Fruit fly (Drosophila melanogaster) whole organism, prepupa: ENCODE results near the gene CG9184.

Experiments used
- Blimp-1 ChIP-seq: fragments of 200-800 bp; sonication (Bioruptor generic); optimal IDR thresholded peaks from 3 replicates; lab custom pipeline; 2017; ENCODE audit warnings: missing biosample characterization, missing genetic modification characterization, mild to moderate bottlenecking, moderate library complexity, missing genetic modification reagents
- CG10631 ChIP-seq: fragments of 200-800 bp; sonication (Bioruptor generic); optimal IDR thresholded peaks from 2 replicates; lab custom pipeline; 2016; ENCODE audit warnings: missing biosample characterization, missing genetic modification characterization
- CG11294 ChIP-seq: fragments of 200-800 bp; sonication (Bioruptor generic); IDR thresholded peaks from 2 replicates; pipeline ENCODE4 v1.3.6; 2022; ENCODE audit warnings: missing biosample characterization, missing genetic modification characterization
- CG11762 ChIP-seq: fragments of 200-800 bp; sonication (Bioruptor generic); optimal IDR thresholded peaks from 3 replicates; lab custom pipeline; 2016; ENCODE audit warnings: missing biosample characterization, missing genetic modification characterization; ENCODE audit not compliant: insufficient read depth
- CG11902 ChIP-seq: fragments of 200-800 bp; sonication (Bioruptor generic); optimal IDR thresholded peaks from 3 replicates; lab custom pipeline; 2016; ENCODE audit warnings: missing biosample characterization, missing genetic modification characterization
- CG15336 ChIP-seq: fragments of 200-800 bp; sonication (Bioruptor generic); IDR thresholded peaks from 2 replicates; pipeline ENCODE4 v1.3.6; 2022; ENCODE audit warnings: missing biosample characterization, missing genetic modification characterization
- CG1621 ChIP-seq: fragments of 200-800 bp; sonication (Bioruptor generic); optimal IDR thresholded peaks from 3 replicates; lab custom pipeline; 2018; ENCODE audit warnings: missing biosample characterization, mild to moderate bottlenecking, missing genetic modification characterization
- CG31627 ChIP-seq: fragments of 200-800 bp; sonication (Bioruptor generic); optimal IDR thresholded peaks from 3 replicates; lab custom pipeline; 2016; ENCODE audit warnings: missing biosample characterization, missing genetic modification characterization
- CG32006 ChIP-seq: fragments of 200-800 bp; sonication (Bioruptor generic); optimal IDR thresholded peaks from 3 replicates; lab custom pipeline; 2017; ENCODE audit warnings: missing biosample characterization, mild to moderate bottlenecking, missing genetic modification characterization
- CG34406 ChIP-seq: fragments of 200-800 bp; sonication (Bioruptor generic); optimal IDR thresholded peaks from 3 replicates; lab custom pipeline; 2016; ENCODE audit warnings: missing biosample characterization, missing genetic modification characterization
- CG3919 ChIP-seq: fragments of 200-800 bp; sonication (Bioruptor generic); optimal IDR thresholded peaks from 3 replicates; lab custom pipeline; 2016; ENCODE audit warnings: missing biosample characterization, missing genetic modification characterization
- CG4318 ChIP-seq: fragments of 200-800 bp; sonication (Bioruptor generic); optimal IDR thresholded peaks from 3 replicates; lab custom pipeline; 2017; ENCODE audit warnings: missing biosample characterization, mild to moderate bottlenecking, missing genetic modification characterization
- CG6163 ChIP-seq: fragments of 200-800 bp; sonication (Bioruptor generic); IDR thresholded peaks from 3 replicates; pipeline ENCODE4 v1.3.6; 2022; ENCODE audit warnings: missing biosample characterization, missing genetic modification characterization
- CG6276 ChIP-seq: fragments of 200-800 bp; sonication (Bioruptor generic); optimal IDR thresholded peaks from 2 replicates; lab custom pipeline; 2017; ENCODE audit warnings: missing biosample characterization, mild to moderate bottlenecking, missing genetic modification characterization
- CG6792 ChIP-seq: fragments of 200-800 bp; sonication (Bioruptor generic); optimal IDR thresholded peaks from 3 replicates; lab custom pipeline; 2016; ENCODE audit warnings: missing biosample characterization, missing genetic modification characterization
- CG8319 ChIP-seq: fragments of 200-800 bp; sonication (Bioruptor generic); optimal IDR thresholded peaks from 3 replicates; lab custom pipeline; 2016; ENCODE audit warnings: missing biosample characterization, missing genetic modification characterization
- Eip75B ChIP-seq: fragments of 200-800 bp; sonication (Bioruptor generic); optimal IDR thresholded peaks from 3 replicates; lab custom pipeline; 2016; ENCODE audit warnings: missing biosample characterization, missing genetic modification characterization
- Eip78C ChIP-seq: fragments of 200-800 bp; sonication (Bioruptor generic); peaks from one replicate; lab custom pipeline; 2016; ENCODE audit warnings: missing biosample characterization, missing genetic modification characterization
- Eip93F ChIP-seq: fragments of 200-800 bp; sonication (Bioruptor generic); optimal IDR thresholded peaks from 2 replicates; lab custom pipeline; 2016; ENCODE audit warnings: missing biosample characterization, mild to moderate bottlenecking, missing genetic modification characterization
- Ets96B ChIP-seq: fragments of 200-800 bp; optimal IDR thresholded peaks from 2 replicates; lab custom pipeline; 2019; ENCODE audit warnings: missing biosample characterization, mild to moderate bottlenecking, missing genetic modification characterization, moderate library complexity
- Hr38 ChIP-seq: sonication (Bioruptor generic); optimal IDR thresholded peaks from 2 replicates; lab custom pipeline; 2016; ENCODE audit warnings: missing biosample characterization, missing genetic modification characterization
- Hr4 ChIP-seq: fragments of 200-800 bp; sonication (Bioruptor generic); optimal IDR thresholded peaks from 3 replicates; lab custom pipeline; 2016; ENCODE audit warnings: missing biosample characterization, missing genetic modification characterization
- Met ChIP-seq: fragments of 200-800 bp; sonication (Bioruptor generic); optimal IDR thresholded peaks from 3 replicates; lab custom pipeline; 2016; ENCODE audit warnings: missing biosample characterization, missing genetic modification characterization
- OdsH ChIP-seq: fragments of 200-800 bp; sonication (Bioruptor generic); optimal IDR thresholded peaks from 3 replicates; lab custom pipeline; 2016; ENCODE audit warnings: missing biosample characterization, missing genetic modification characterization
- Smox ChIP-seq: fragments of 200-800 bp; sonication (Bioruptor generic); optimal IDR thresholded peaks from 3 replicates; lab custom pipeline; 2016; ENCODE audit warnings: missing biosample characterization, missing genetic modification characterization
- Sox102F ChIP-seq: fragments of 200-800 bp; sonication (Bioruptor generic); optimal IDR thresholded peaks from 2 replicates; lab custom pipeline; 2016; ENCODE audit warnings: missing biosample characterization, mild to moderate bottlenecking, missing genetic modification characterization
- Sox14 ChIP-seq: fragments of 200-800 bp; sonication (Bioruptor generic); optimal IDR thresholded peaks from 3 replicates; lab custom pipeline; 2016; ENCODE audit warnings: missing biosample characterization, missing genetic modification characterization
- Sox15 ChIP-seq: fragments of 200-800 bp; sonication (Bioruptor generic); optimal IDR thresholded peaks from 3 replicates; lab custom pipeline; 2016; ENCODE audit warnings: missing biosample characterization, missing genetic modification characterization
- acj6 ChIP-seq: fragments of 200-800 bp; sonication (Bioruptor generic); optimal IDR thresholded peaks from 3 replicates; lab custom pipeline; 2016; ENCODE audit warnings: missing biosample characterization, missing genetic modification characterization
- dac ChIP-seq: fragments of 200-800 bp; sonication (Bioruptor generic); optimal IDR thresholded peaks from 2 replicates; lab custom pipeline; 2017; ENCODE audit warnings: missing biosample characterization, mild to moderate bottlenecking, missing genetic modification characterization
- dsx ChIP-seq: fragments of 200-800 bp; optimal IDR thresholded peaks from 3 replicates; lab custom pipeline; 2019; ENCODE audit warnings: missing biosample characterization, mild to moderate bottlenecking, missing genetic modification characterization, moderate library complexity; ENCODE audit not compliant: poor library complexity, severe bottlenecking
- eg ChIP-seq: fragments of 200-800 bp; sonication (Bioruptor generic); IDR thresholded peaks from 3 replicates; pipeline ENCODE4 v1.3.6; 2022; ENCODE audit warnings: missing biosample characterization, missing genetic modification characterization
- esn ChIP-seq: fragments of 200-800 bp; sonication (Bioruptor generic); optimal IDR thresholded peaks from 2 replicates; lab custom pipeline; 2016; ENCODE audit warnings: missing biosample characterization, mild to moderate bottlenecking, missing genetic modification characterization, moderate library complexity
- fd59A ChIP-seq: fragments of 200-800 bp; sonication (Bioruptor generic); optimal IDR thresholded peaks from 2 replicates; lab custom pipeline; 2017; ENCODE audit warnings: missing biosample characterization, mild to moderate bottlenecking, missing genetic modification characterization, missing genetic modification reagents
- fd85E ChIP-seq: fragments of 200-800 bp; sonication (Bioruptor generic); optimal IDR thresholded peaks from 3 replicates; lab custom pipeline; 2016; ENCODE audit warnings: missing biosample characterization, missing genetic modification characterization
- lz ChIP-seq: fragments of 200-800 bp; sonication (Bioruptor generic); optimal IDR thresholded peaks from 3 replicates; lab custom pipeline; 2016; ENCODE audit warnings: missing biosample characterization, missing genetic modification characterization
- net ChIP-seq: fragments of 200-800 bp; sonication (Bioruptor generic); optimal IDR thresholded peaks from 3 replicates; lab custom pipeline; 2016; ENCODE audit warnings: missing biosample characterization, missing genetic modification characterization
- pdm3 ChIP-seq: fragments of 200-800 bp; sonication (Bioruptor generic); optimal IDR thresholded peaks from 3 replicates; lab custom pipeline; 2016; ENCODE audit warnings: missing biosample characterization, missing genetic modification characterization
- salr ChIP-seq, 2 experiments: fragments of 200-800 bp; sonication (Bioruptor generic); optimal IDR thresholded peaks; 3 replicates each; lab custom pipeline; 2016 to 2018; ENCODE audit warnings: missing biosample characterization in 2 of 2, missing genetic modification characterization in 2 of 2, mild to moderate bottlenecking in 1 of 2
- spab ChIP-seq: fragments of 200-800 bp; sonication (Bioruptor generic); optimal IDR thresholded peaks from 2 replicates; lab custom pipeline; 2017; ENCODE audit warnings: missing biosample characterization, mild to moderate bottlenecking, missing genetic modification characterization, missing genetic modification reagents
- ss ChIP-seq, 2 experiments: fragments of 200-800 bp; sonication (Bioruptor generic); optimal IDR thresholded peaks; 2 replicates in 1 of 2; 3 replicates in 1 of 2; lab custom pipeline; 2017 to 2018; ENCODE audit warnings: mild to moderate bottlenecking in 2 of 2, missing biosample characterization in 2 of 2, missing genetic modification characterization in 2 of 2, moderate library complexity in 1 of 2
- svp ChIP-seq: fragments of 200-800 bp; sonication (Bioruptor generic); peaks from one replicate; lab custom pipeline; 2016; ENCODE audit warnings: missing biosample characterization, missing genetic modification characterization
- topi ChIP-seq: fragments of 200-800 bp; sonication (Bioruptor generic); optimal IDR thresholded peaks from 3 replicates; lab custom pipeline; 2016; ENCODE audit warnings: missing biosample characterization, missing genetic modification characterization

Gene CG9184

dm6 chr3L:1366879-1367650 lies 44.5 kb upstream of the CG9184 start (continued):
- no peak for TF ChIP-seq CG8319 (GFP tag; lab: Kevin White, UChicago)
- TF ChIP-seq CG31627 (GFP tag; lab: Kevin White, UChicago): no peak
- TF ChIP-seq CG1621 (tag; lab: Kevin White, UChicago): peak; percentile 47
- no peak for TF ChIP-seq CG6276
- TF ChIP-seq spab: no peak
- TF ChIP-seq fd59A: no peak
- no peak for TF ChIP-seq Smox
- peak; percentile 69 to 72 for TF ChIP-seq ss (GFP tag; optimal IDR thresholded peaks at IDR 0.05; lab: Kevin White, UChicago)
- TF ChIP-seq Eip93F: no peak
- no peak for TF ChIP-seq Hr38 (GFP tag; lab: Kevin White, UChicago)
- TF ChIP-seq salr (GFP tag; optimal IDR thresholded peaks at IDR 0.05; lab: Kevin White, UChicago): no peak
- TF ChIP-seq Sox15: no peak
- no peak for TF ChIP-seq CG11902 (GFP tag; lab: Kevin White, UChicago)
- peak; percentile 16 for TF ChIP-seq CG32006 (GFP tag; lab: Kevin White, UChicago)
- TF ChIP-seq esn: no peak
- no peak for TF ChIP-seq Ets96B (tag; lab: Kevin White, UChicago)
- TF ChIP-seq Sox102F (GFP tag; lab: Kevin White, UChicago): no peak
- no peak for TF ChIP-seq acj6
- TF ChIP-seq Hr4: no peak
- TF ChIP-seq Eip75B: no peak
- TF ChIP-seq pdm3 (GFP tag; lab: Kevin White, UChicago): no peak
- no peak for TF ChIP-seq CG3919 (GFP tag; lab: Kevin White, UChicago)

DNA sequence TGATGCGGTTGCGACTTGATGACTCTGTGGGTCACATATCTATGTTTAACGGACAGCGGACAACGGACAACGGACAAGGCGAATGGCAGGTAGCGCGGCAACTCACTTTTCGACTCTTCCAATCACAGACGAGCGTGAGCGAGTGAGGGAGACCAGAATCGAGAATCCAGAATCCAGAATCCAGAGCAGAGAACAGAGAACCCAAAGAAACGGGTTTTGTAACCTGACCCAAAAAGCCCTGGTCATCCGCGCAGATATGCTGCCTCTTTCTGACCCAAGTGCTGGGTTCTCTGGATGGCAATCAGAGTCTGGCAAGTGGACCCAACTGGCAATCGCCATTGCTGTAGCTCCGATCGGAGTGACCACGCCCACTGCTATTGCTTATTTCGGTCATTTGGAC lies 41.8 kb upstream of the CG9184 start:
- no peak for TF ChIP-seq CG34406 (GFP tag; lab: Kevin White, UChicago)
- TF ChIP-seq Smox: no peak
- TF ChIP-seq Ets96B (tag; lab: Kevin White, UChicago): no peak
- TF ChIP-seq ss (GFP tag; optimal IDR thresholded peaks at IDR 0.05; lab: Kevin White, UChicago): no peak
- TF ChIP-seq CG10631 (GFP tag; lab: Kevin White, UChicago): no peak
- no peak for TF ChIP-seq CG15336
- no peak for TF ChIP-seq dac
- no peak for TF ChIP-seq CG11902 (GFP tag; lab: Kevin White, UChicago)
- no peak for TF ChIP-seq fd85E

- no peak for TF ChIP-seq CG1621 (tag; lab: Kevin White, UChicago)
- TF ChIP-seq svp: peak; percentile 41
- no peak for TF ChIP-seq CG6792 (GFP tag; lab: Kevin White, UChicago)
- no peak for TF ChIP-seq CG4318 (GFP tag; lab: Kevin White, UChicago)
- 0 out of 3 replicates have a peak, but pooled peaks have one; percentile 45 for TF ChIP-seq CG6163 (GFP tag; lab: Robert Waterston, UW)
- TF ChIP-seq Eip78C (GFP tag; lab: Kevin White, UChicago): peak; percentile 38
- no peak for TF ChIP-seq Sox14 (GFP tag; lab: Kevin White, UChicago)
- TF ChIP-seq CG3919 (GFP tag; lab: Kevin White, UChicago): peak; percentile 8
Observed at dm6 chr3L:1358338-1358737, 35.7 kb upstream of the CG9184 start.

DNA sequence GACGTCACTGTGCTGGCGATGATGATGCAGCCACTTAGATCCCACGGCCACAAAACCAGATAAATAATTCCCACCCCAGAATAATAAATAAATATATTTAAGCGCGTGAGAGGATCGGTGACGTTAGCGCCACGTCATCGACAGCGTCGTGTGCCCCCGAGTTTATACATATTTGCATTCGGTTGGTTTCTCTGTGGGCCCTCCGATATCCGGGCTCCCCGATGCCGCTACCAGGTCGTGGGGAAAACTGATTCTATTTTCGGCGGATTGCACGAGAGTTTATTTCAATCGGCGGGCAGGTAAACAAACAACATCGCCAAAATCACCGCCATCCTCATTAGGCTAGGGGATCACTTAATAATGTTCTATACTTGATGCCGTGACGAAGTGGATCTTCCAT lies 31.6 kb upstream of the CG9184 start:
- TF ChIP-seq dsx (GFP tag; lab: Kevin White, UChicago): no peak
- no peak for TF ChIP-seq eg (GFP tag; lab: Robert Waterston, UW)
- TF ChIP-seq dac: no peak
- no peak for TF ChIP-seq CG15336
- no peak for TF ChIP-seq net (GFP tag; lab: Kevin White, UChicago)
- TF ChIP-seq Hr4: no peak
- no peak for TF ChIP-seq lz (GFP tag; lab: Kevin White, UChicago)
- TF ChIP-seq Met (GFP tag; lab: Kevin White, UChicago): no peak
- no peak for TF ChIP-seq CG31627 (GFP tag; lab: Kevin White, UChicago)
- TF ChIP-seq topi (GFP tag; lab: Kevin White, UChicago): no peak
- no peak for TF ChIP-seq CG11762 (GFP tag; lab: Kevin White, UChicago)
- no peak for TF ChIP-seq CG1621 (tag; lab: Kevin White, UChicago)
- TF ChIP-seq Blimp-1: no peak
- TF ChIP-seq Sox15: no peak
- no peak for TF ChIP-seq CG11294 (GFP tag; lab: Robert Waterston, UW)
- TF ChIP-seq OdsH: no peak
- TF ChIP-seq, all 60 proteins: peak for 0
